Fruit fly (Drosophila melanogaster) whole organism, wandering third instar larva: ENCODE measurements around the gene CG7255.

Experiments
- Dif ChIP-seq: fragments of 200-275, 200-300 bp; sonication (Bioruptor generic); optimal IDR thresholded peaks from 2 replicates; lab custom pipeline; 2018; ENCODE audit warnings: missing biosample characterization, missing genetic modification characterization; ENCODE audit not compliant: partially characterized antibody
- Hr78 ChIP-seq: fragments of >200 bp; optimal IDR thresholded peaks from 2 replicates; lab custom pipeline; 2017; ENCODE audit warnings: missing biosample characterization, missing genetic modification characterization
- Myc ChIP-seq: fragments of >200 bp; optimal IDR thresholded peaks from 2 replicates; lab custom pipeline; 2017
- OdsH ChIP-seq: fragments of 200-800 bp; sonication (Bioruptor generic); optimal IDR thresholded peaks from 2 replicates; lab custom pipeline; 2016; ENCODE audit warnings: missing biosample characterization, mild to moderate bottlenecking, missing genetic modification characterization
- dsf ChIP-seq: sonication (Bioruptor generic); optimal IDR thresholded peaks from 2 replicates; lab custom pipeline; 2016; ENCODE audit warnings: missing biosample characterization, missing genetic modification characterization, borderline replicate concordance
- fru ChIP-seq: fragments of 200-800 bp; sonication (Bioruptor generic); optimal IDR thresholded peaks from 3 replicates; lab custom pipeline; 2016; ENCODE audit warnings: missing biosample characterization, mild to moderate bottlenecking, missing genetic modification characterization
- lola ChIP-seq: fragments of >200 bp; optimal IDR thresholded peaks from 2 replicates; lab custom pipeline; 2017; ENCODE audit warnings: missing biosample characterization, missing genetic modification characterization
- tai ChIP-seq: sonication (Bioruptor generic); optimal IDR thresholded peaks from 2 replicates; lab custom pipeline; 2016; ENCODE audit warnings: missing biosample characterization, missing genetic modification characterization

DNA sequence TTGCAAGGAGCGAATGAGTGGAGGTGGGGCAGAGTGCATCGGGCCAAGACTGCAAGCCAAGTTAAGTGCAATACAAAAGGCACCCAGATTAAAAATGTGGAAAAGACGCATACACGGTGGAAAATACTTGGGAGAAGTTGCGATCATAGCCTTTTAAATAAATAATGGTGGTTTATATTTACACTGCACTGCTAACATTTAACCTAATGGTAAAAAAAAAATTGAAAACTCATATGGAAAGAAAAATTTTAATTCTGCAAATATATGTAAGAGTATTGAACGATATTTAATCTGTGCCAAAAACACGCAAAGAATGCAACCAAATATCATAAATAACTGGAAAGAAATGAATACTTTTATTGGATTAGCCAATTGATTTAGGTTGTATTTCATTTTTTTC is 10.9 kb downstream of the CG7255 start:
- no peak for TF ChIP-seq Dif
- TF ChIP-seq lola, result no peak
- no peak for TF ChIP-seq dsf (GFP tag; lab: Kevin White, UChicago)
- TF ChIP-seq Myc (lab: Kevin White, UChicago), result no peak
- no peak for TF ChIP-seq fru (GFP tag; lab: Kevin White, UChicago)
- TF ChIP-seq OdsH (GFP tag; lab: Kevin White, UChicago), result no peak
- no peak for TF ChIP-seq tai
- TF ChIP-seq Hr78, result no peak
